Worm (Caenorhabditis elegans) whole organism, L2 larva: ENCODE measurements around the gene fli-1.

Experiments used
- C34F6.9 ChIP-seq: fragments of 150-350 bp; optimal IDR thresholded peaks from 2 replicates; lab custom pipeline; 2014; ENCODE audit warnings: missing biosample characterization, missing genetic modification characterization
- F13H6.1 ChIP-seq: sonication (generic microtip); optimal IDR thresholded peaks from 2 replicates; lab custom pipeline; 2016; ENCODE audit warnings: missing genetic modification characterization, missing compliant biosample characterization
- Y55F3AM.14 ChIP-seq: fragments of 200-800 bp; sonication (Bioruptor generic); optimal IDR thresholded peaks from 2 replicates; lab custom pipeline; 2018; ENCODE audit warnings: mild to moderate bottlenecking, missing genetic modification characterization, missing compliant biosample characterization
- ZK546.5 ChIP-seq: sonication (generic microtip); optimal IDR thresholded peaks from 2 replicates; lab custom pipeline; 2017; ENCODE audit warnings: missing biosample characterization, missing genetic modification characterization
- alr-1 ChIP-seq: fragments of 150-350 bp; optimal IDR thresholded peaks from 2 replicates; lab custom pipeline; 2014; ENCODE audit warnings: missing biosample characterization, missing genetic modification characterization
- aly-2 ChIP-seq: fragments of 150-350 bp; optimal IDR thresholded peaks from 2 replicates; lab custom pipeline; 2014; ENCODE audit warnings: missing biosample characterization, missing genetic modification characterization
- ama-1 ChIP-seq: fragments of 150-350 bp; optimal IDR thresholded peaks from 2 replicates; lab custom pipeline; 2018; ENCODE audit warnings: inconsistent platforms
- blmp-1 ChIP-seq: sonication (generic microtip); optimal IDR thresholded peaks from 2 replicates; lab custom pipeline; 2017; ENCODE audit warnings: missing genetic modification characterization, mild to moderate bottlenecking, missing compliant biosample characterization, antibody characterized with exemption, moderate library complexity; ENCODE audit not compliant: insufficient read depth
- ceh-16 ChIP-seq: fragments of 150-350 bp; optimal IDR thresholded peaks from 2 replicates; lab custom pipeline; 2014; ENCODE audit warnings: missing biosample characterization, missing genetic modification characterization
- ceh-82 ChIP-seq: fragments of 150-350 bp; optimal IDR thresholded peaks from 2 replicates; lab custom pipeline; 2014; ENCODE audit warnings: missing biosample characterization, missing genetic modification characterization
- crh-2 ChIP-seq: sonication (generic microtip); optimal IDR thresholded peaks from 2 replicates; lab custom pipeline; 2017; ENCODE audit warnings: missing biosample characterization, missing genetic modification characterization
- dmd-4 ChIP-seq: sonication (generic microtip); optimal IDR thresholded peaks from 2 replicates; lab custom pipeline; 2017; ENCODE audit warnings: missing biosample characterization, missing genetic modification characterization
- egl-27 ChIP-seq: sonication (generic microtip); optimal IDR thresholded peaks from 3 replicates; lab custom pipeline; 2017; ENCODE audit warnings: missing biosample characterization, missing genetic modification reagents, missing genetic modification characterization
- elt-3 ChIP-seq: sonication (generic microtip); optimal IDR thresholded peaks from 2 replicates; lab custom pipeline; 2017; ENCODE audit warnings: missing biosample characterization, missing genetic modification characterization
- fos-1 ChIP-seq: fragments of 150-350 bp; optimal IDR thresholded peaks from 2 replicates; lab custom pipeline; 2014; ENCODE audit warnings: missing biosample characterization, missing genetic modification characterization
- gmeb-1 ChIP-seq: fragments of 150-350 bp; optimal IDR thresholded peaks from 2 replicates; lab custom pipeline; 2014; ENCODE audit warnings: missing biosample characterization, missing genetic modification characterization
- lin-11 ChIP-seq: fragments of 150-350 bp; sonication (generic microtip); optimal IDR thresholded peaks from 2 replicates; lab custom pipeline; 2014; ENCODE audit warnings: missing biosample characterization, missing genetic modification characterization, inconsistent platforms, mixed read lengths
- lin-13 ChIP-seq: fragments of 150-350 bp; optimal IDR thresholded peaks from 2 replicates; lab custom pipeline; 2014; ENCODE audit warnings: missing biosample characterization, missing genetic modification reagents, missing genetic modification characterization
- lsy-2 ChIP-seq, 2 experiments: fragments of 150-350 bp in 1 of 2; sonication (generic microtip) in 1 of 2; optimal IDR thresholded peaks; 2 replicates each; lab custom pipeline; 2014 to 2017; ENCODE audit warnings: missing biosample characterization in 2 of 2, missing genetic modification characterization in 2 of 2
- mab-5 ChIP-seq: fragments of 150-350 bp; optimal IDR thresholded peaks from 2 replicates; lab custom pipeline; 2014; ENCODE audit warnings: missing biosample characterization, missing genetic modification characterization
- mbf-1 ChIP-seq: sonication (generic microtip); optimal IDR thresholded peaks from 2 replicates; lab custom pipeline; 2017; ENCODE audit warnings: missing biosample characterization, missing genetic modification characterization
- mdl-1 ChIP-seq, 2 experiments: fragments of 150-350 bp in 1 of 2; sonication (generic microtip) in 1 of 2; optimal IDR thresholded peaks; 2 replicates each; lab custom pipeline; 2017; ENCODE audit warnings: missing biosample characterization in 2 of 2, missing genetic modification characterization in 2 of 2
- nhr-10 ChIP-seq: sonication (generic microtip); optimal IDR thresholded peaks from 2 replicates; lab custom pipeline; 2017; ENCODE audit warnings: missing biosample characterization, missing genetic modification characterization
- nhr-11 ChIP-seq: fragments of 150-350 bp; optimal IDR thresholded peaks from 2 replicates; lab custom pipeline; 2014; ENCODE audit warnings: missing biosample characterization, missing genetic modification characterization
- nhr-12 ChIP-seq: fragments of 150-350 bp; optimal IDR thresholded peaks from 2 replicates; lab custom pipeline; 2014; ENCODE audit warnings: missing biosample characterization, missing genetic modification characterization
- nhr-129 ChIP-seq: fragments of 150-350 bp; optimal IDR thresholded peaks from 2 replicates; lab custom pipeline; 2014; ENCODE audit warnings: missing biosample characterization, missing genetic modification characterization
- nhr-23 ChIP-seq: fragments of 150-350 bp; optimal IDR thresholded peaks from 2 replicates; lab custom pipeline; 2014; ENCODE audit warnings: missing biosample characterization, missing genetic modification reagents, missing genetic modification characterization
- nhr-25 ChIP-seq: fragments of 150-350 bp; sonication (generic microtip); optimal IDR thresholded peaks from 3 replicates; lab custom pipeline; 2014; ENCODE audit warnings: missing biosample characterization, missing genetic modification characterization
- nhr-6 ChIP-seq: fragments of 150-350 bp; optimal IDR thresholded peaks from 2 replicates; lab custom pipeline; 2014; ENCODE audit warnings: missing biosample characterization, missing genetic modification characterization
- nhr-77 ChIP-seq: fragments of 150-350 bp; optimal IDR thresholded peaks from 2 replicates; lab custom pipeline; 2014; ENCODE audit warnings: missing biosample characterization, missing genetic modification characterization
- peb-1 ChIP-seq: fragments of 150-350 bp; optimal IDR thresholded peaks from 2 replicates; lab custom pipeline; 2014; ENCODE audit warnings: missing biosample characterization, missing genetic modification characterization
- sem-4 ChIP-seq: fragments of 150-350 bp; optimal IDR thresholded peaks from 2 replicates; lab custom pipeline; 2014; ENCODE audit warnings: missing biosample characterization, missing genetic modification reagents, missing genetic modification characterization
- skn-1 ChIP-seq: sonication (generic microtip); optimal IDR thresholded peaks from 2 replicates; lab custom pipeline; 2017; ENCODE audit warnings: missing biosample characterization, missing genetic modification characterization
- sma-3 ChIP-seq: sonication (generic microtip); optimal IDR thresholded peaks from 2 replicates; lab custom pipeline; 2016; ENCODE audit warnings: missing genetic modification reagents, missing genetic modification characterization, missing compliant biosample characterization
- sma-9 ChIP-seq, 2 experiments: fragments of 150-350 bp in 1 of 2; sonication (generic microtip) in 1 of 2; optimal IDR thresholded peaks; 2 replicates each; lab custom pipeline; 2014 to 2016; ENCODE audit warnings: missing genetic modification characterization in 2 of 2, mild to moderate bottlenecking in 1 of 2, missing biosample characterization in 1 of 2, missing compliant biosample characterization in 1 of 2, missing genetic modification reagents in 1 of 2, moderate library complexity in 1 of 2
- snpc-4 ChIP-seq: fragments of 150-350 bp; optimal IDR thresholded peaks from 2 replicates; lab custom pipeline; 2014; ENCODE audit warnings: missing biosample characterization, missing genetic modification characterization
- unc-39 ChIP-seq: fragments of 150-350 bp; optimal IDR thresholded peaks from 2 replicates; lab custom pipeline; 2014; ENCODE audit warnings: missing biosample characterization, missing genetic modification characterization
- unc-55 ChIP-seq: fragments of 150-350 bp; sonication (generic microtip); optimal IDR thresholded peaks from 3 replicates; lab custom pipeline; 2014; ENCODE audit warnings: missing biosample characterization, missing genetic modification reagents, missing genetic modification characterization
- unc-62 ChIP-seq: fragments of 150-350 bp; optimal IDR thresholded peaks from 2 replicates; lab custom pipeline; 2014; ENCODE audit warnings: missing biosample characterization, missing genetic modification reagents, missing genetic modification characterization
- zag-1 ChIP-seq: fragments of 150-350 bp; optimal IDR thresholded peaks from 2 replicates; lab custom pipeline; 2014; ENCODE audit warnings: missing biosample characterization, missing genetic modification characterization
- ztf-1 ChIP-seq: fragments of 200-800 bp; sonication (Bioruptor generic); conservative IDR thresholded peaks from 2 replicates; pipeline ENCODE4 v1.3.6; 2022; ENCODE audit warnings: missing genetic modification characterization, missing compliant biosample characterization
- ztf-11 ChIP-seq: sonication (generic microtip); optimal IDR thresholded peaks from 2 replicates; lab custom pipeline; 2017; ENCODE audit warnings: missing biosample characterization, missing genetic modification characterization
- ztf-4 ChIP-seq: fragments of 150-350 bp; optimal IDR thresholded peaks from 2 replicates; lab custom pipeline; 2014; ENCODE audit warnings: missing biosample characterization, missing genetic modification characterization

Gene fli-1

ce11 chrIII:8683679-8684263 is at the start of gene fli-1:
Gene fli-1, minus strand, starts transcription at chrIII:8683736.
- peak; percentile 45 for TF ChIP-seq C34F6.9 (tag; lab: Kevin White, UChicago)
- TF ChIP-seq unc-55 (GFP tag; lab: Kevin White, UChicago), result peak; percentile 19
- peak in 1 of 2 experiments; percentile 34 for TF ChIP-seq lsy-2 (tag; optimal IDR thresholded peaks at IDR 0.05; lab: Kevin White, UChicago)
- no peak for TF ChIP-seq gmeb-1 (tag; lab: Kevin White, UChicago)
- TF ChIP-seq, all 48 proteins: peak for 3

- TF ChIP-seq nhr-10 (no peak), sem-4 (tag; lab: Kevin White, UChicago) (no peak), nhr-23 (tag; lab: Kevin White, UChicago) (no peak), snpc-4 (tag; lab: Kevin White, UChicago) (no peak), ZK546.5 (tag; lab: Kevin White, UChicago) (no peak), mab-5 (tag; lab: Kevin White, UChicago) (no peak), aly-2 (no peak), Y55F3AM.14 (GFP tag; lab: Kevin White, UChicago) (no peak), ztf-11 (tag; lab: Kevin White, UChicago) (no peak), peb-1 (tag; lab: Kevin White, UChicago) (no peak), lin-13 (GFP tag; lab: Kevin White, UChicago) (no peak), C34F6.9 (tag; lab: Kevin White, UChicago) (no peak), ceh-16 (tag; lab: Kevin White, UChicago) (no peak), skn-1 (tag; lab: Kevin White, UChicago) (no peak), nhr-12 (tag; lab: Kevin White, UChicago) (no peak), nhr-25 (tag; lab: Kevin White, UChicago) (no peak), fos-1 (tag; lab: Kevin White, UChicago) (peak; percentile 21), alr-1 (tag; lab: Kevin White, UChicago) (no peak), unc-39 (tag; lab: Kevin White, UChicago) (no peak), crh-2 (tag; lab: Kevin White, UChicago) (peak; percentile 34), dmd-4 (tag; lab: Kevin White, UChicago) (no peak), lsy-2 (tag; optimal IDR thresholded peaks at IDR 0.05; lab: Kevin White, UChicago) (peak in 1 of 2 experiments; percentile 15), nhr-77 (tag; lab: Kevin White, UChicago) (no peak), elt-3 (tag; lab: Kevin White, UChicago) (no peak), ama-1 (lab: Kevin White, UChicago) (no peak), mdl-1 (tag; optimal IDR thresholded peaks at IDR 0.05; lab: Kevin White, UChicago) (no peak), gmeb-1 (tag; lab: Kevin White, UChicago) (no peak), ceh-82 (tag; lab: Kevin White, UChicago) (no peak), egl-27 (tag; lab: Kevin White, UChicago) (no peak), nhr-11 (tag; lab: Kevin White, UChicago) (no peak), sma-9 (GFP tag; optimal IDR thresholded peaks at IDR 0.05; lab: Kevin White, UChicago) (peak; percentile 76), sma-9 (tag; optimal IDR thresholded peaks at IDR 0.05; lab: Kevin White, UChicago) (no peak), unc-62 (GFP tag; lab: Kevin White, UChicago) (no peak), ztf-1 (no peak), lin-11 (no peak), F13H6.1 (tag; lab: Kevin White, UChicago) (peak; percentile 5), nhr-129 (peak; percentile 75), mbf-1 (no peak), nhr-6 (tag; lab: Kevin White, UChicago) (peak; percentile 38), ztf-4 (tag; lab: Kevin White, UChicago) (no peak), zag-1 (tag; lab: Kevin White, UChicago) (no peak), sma-3 (GFP tag; lab: Kevin White, UChicago) (no peak), blmp-1 (peak; percentile 55)
Observed at ce11 chrIII:8733237-8733636, 49.7 kb upstream of the fli-1 start.
